Worm (Caenorhabditis elegans) whole organism, late embryonic: Measurements from ENCODE around the gene T19C3.7.

Source experiments
- C38D4.7 ChIP-seq: fragments of 200-800 bp; sonication (Bioruptor generic); optimal IDR thresholded peaks from 2 replicates; lab custom pipeline; 2018; ENCODE audit warnings: mild to moderate bottlenecking, missing genetic modification characterization, moderate library complexity, missing compliant biosample characterization
- K09A11.1 ChIP-seq: sonication (generic microtip); optimal IDR thresholded peaks from 2 replicates; lab custom pipeline; 2017; ENCODE audit warnings: antibody characterized with exemption, mild to moderate bottlenecking, missing genetic modification characterization, missing compliant biosample characterization; ENCODE audit not compliant: insufficient read depth
- Y22D7AL.16 ChIP-seq: sonication (generic microtip); optimal IDR thresholded peaks from 2 replicates; lab custom pipeline; 2016; ENCODE audit warnings: missing genetic modification characterization, missing compliant biosample characterization
- ceh-14 ChIP-seq: sonication (generic microtip); optimal IDR thresholded peaks from 2 replicates; lab custom pipeline; 2016; ENCODE audit warnings: missing genotype, missing genetic modification characterization, missing compliant biosample characterization
- ceh-18 ChIP-seq: sonication (generic microtip); optimal IDR thresholded peaks from 2 replicates; lab custom pipeline; 2016; ENCODE audit warnings: missing genetic modification characterization, missing compliant biosample characterization
- ceh-19 ChIP-seq: fragments of 200-800 bp; sonication (Bioruptor generic); optimal IDR thresholded peaks from 2 replicates; lab custom pipeline; 2018; ENCODE audit warnings: mild to moderate bottlenecking, missing genetic modification characterization, missing compliant biosample characterization
- ceh-2 ChIP-seq: sonication (generic microtip); optimal IDR thresholded peaks from 2 replicates; lab custom pipeline; 2016; ENCODE audit warnings: missing genotype, missing genetic modification characterization, missing compliant biosample characterization
- ceh-22 ChIP-seq: sonication (generic microtip); optimal IDR thresholded peaks from 2 replicates; lab custom pipeline; 2017; ENCODE audit warnings: missing biosample characterization, missing genetic modification characterization
- ceh-24 ChIP-seq: sonication (generic microtip); optimal IDR thresholded peaks from 2 replicates; lab custom pipeline; 2016; ENCODE audit warnings: mild to moderate bottlenecking, missing genetic modification characterization, missing compliant biosample characterization
- ceh-30 ChIP-seq: fragments of 150-350 bp; optimal IDR thresholded peaks from 2 replicates; lab custom pipeline; 2014; ENCODE audit warnings: missing biosample characterization, missing genetic modification characterization
- ceh-31 ChIP-seq: sonication (generic microtip); optimal IDR thresholded peaks from 2 replicates; lab custom pipeline; 2016; ENCODE audit warnings: missing genetic modification characterization, missing compliant biosample characterization
- ceh-34 ChIP-seq: sonication (generic microtip); optimal IDR thresholded peaks from 2 replicates; lab custom pipeline; 2016; ENCODE audit warnings: mild to moderate bottlenecking, missing genetic modification characterization, missing compliant biosample characterization
- ceh-45 ChIP-seq: fragments of 200-800 bp; sonication (Bioruptor generic); IDR thresholded peaks from 2 replicates; pipeline ENCODE4 v1.3.6; 2022; ENCODE audit warnings: missing genetic modification reagents, missing genetic modification characterization, missing compliant biosample characterization
- ceh-48 ChIP-seq: sonication (generic microtip); optimal IDR thresholded peaks from 2 replicates; lab custom pipeline; 2016; ENCODE audit warnings: missing genetic modification characterization, inconsistent platforms, missing compliant biosample characterization
- ceh-6 ChIP-seq: fragments of 200-800 bp; sonication (Bioruptor generic); optimal IDR thresholded peaks from 2 replicates; lab custom pipeline; 2018; ENCODE audit warnings: mild to moderate bottlenecking, missing genetic modification characterization, missing compliant biosample characterization
- che-1 ChIP-seq: sonication (generic microtip); optimal IDR thresholded peaks from 2 replicates; lab custom pipeline; 2016; ENCODE audit warnings: mild to moderate bottlenecking, missing genetic modification characterization, missing compliant biosample characterization
- dmd-4 ChIP-seq: sonication (generic microtip); optimal IDR thresholded peaks from 2 replicates; lab custom pipeline; 2016; ENCODE audit warnings: borderline replicate concordance, missing genetic modification characterization, missing compliant biosample characterization
- elt-2 ChIP-seq: sonication (generic microtip); optimal IDR thresholded peaks from 2 replicates; lab custom pipeline; 2016; ENCODE audit warnings: missing genetic modification reagents, missing genetic modification characterization, missing compliant biosample characterization
- eyg-1 ChIP-seq: sonication (generic microtip); optimal IDR thresholded peaks from 2 replicates; lab custom pipeline; 2016; ENCODE audit warnings: missing genotype, missing genetic modification characterization, missing compliant biosample characterization
- fax-1 ChIP-seq: sonication (generic microtip); optimal IDR thresholded peaks from 2 replicates; lab custom pipeline; 2016; ENCODE audit warnings: missing genotype, missing genetic modification characterization, missing compliant biosample characterization
- fkh-6 ChIP-seq: sonication (generic microtip); optimal IDR thresholded peaks from 2 replicates; lab custom pipeline; 2016; ENCODE audit warnings: missing genetic modification characterization, missing compliant biosample characterization
- hlh-30 ChIP-seq: sonication (generic microtip); optimal IDR thresholded peaks from 2 replicates; lab custom pipeline; 2017; ENCODE audit warnings: antibody characterized with exemption, missing genetic modification characterization, missing compliant biosample characterization; ENCODE audit not compliant: insufficient read depth
- hlh-6 ChIP-seq: sonication (generic microtip); optimal IDR thresholded peaks from 2 replicates; lab custom pipeline; 2016; ENCODE audit warnings: missing genotype, missing genetic modification characterization, missing compliant biosample characterization
- hlh-8 ChIP-seq: sonication (generic microtip); optimal IDR thresholded peaks from 2 replicates; lab custom pipeline; 2016; ENCODE audit warnings: missing genotype, missing genetic modification characterization, missing compliant biosample characterization
- lim-6 ChIP-seq: sonication (generic microtip); optimal IDR thresholded peaks from 2 replicates; lab custom pipeline; 2016; ENCODE audit warnings: missing genetic modification characterization, missing compliant biosample characterization
- nfya-1 ChIP-seq: sonication (generic microtip); optimal IDR thresholded peaks from 2 replicates; lab custom pipeline; 2017; ENCODE audit warnings: missing genetic modification characterization, mild to moderate bottlenecking, missing compliant biosample characterization, antibody characterized with exemption, moderate library complexity
- nhr-11 ChIP-seq: fragments of 150-350 bp; optimal IDR thresholded peaks from 2 replicates; lab custom pipeline; 2014; ENCODE audit warnings: missing biosample characterization, missing genetic modification characterization
- npax-4 ChIP-seq: sonication (generic microtip); optimal IDR thresholded peaks from 2 replicates; lab custom pipeline; 2016; ENCODE audit warnings: missing genetic modification characterization, missing compliant biosample characterization
- odd-2 ChIP-seq: sonication (generic microtip); optimal IDR thresholded peaks from 2 replicates; lab custom pipeline; 2017; ENCODE audit warnings: antibody characterized with exemption, mild to moderate bottlenecking, missing genetic modification characterization, missing compliant biosample characterization
- pag-3 ChIP-seq: sonication (generic microtip); optimal IDR thresholded peaks from 2 replicates; lab custom pipeline; 2016; ENCODE audit warnings: missing compliant biosample characterization, missing genetic modification characterization, borderline replicate concordance
- pax-1 ChIP-seq: fragments of 150-350 bp; optimal IDR thresholded peaks from 2 replicates; lab custom pipeline; 2014; ENCODE audit warnings: missing biosample characterization, missing genetic modification characterization
- pha-2 ChIP-seq: sonication (generic microtip); optimal IDR thresholded peaks from 2 replicates; lab custom pipeline; 2017; ENCODE audit warnings: mild to moderate bottlenecking, missing genetic modification characterization, missing compliant biosample characterization
- pha-4 ChIP-seq: fragments of 150-350 bp; optimal IDR thresholded peaks from 2 replicates; lab custom pipeline; 2018; ENCODE audit warnings: missing biosample characterization, missing genetic modification reagents, missing genetic modification characterization
- pros-1 ChIP-seq: fragments of 150-350 bp; optimal IDR thresholded peaks from 2 replicates; lab custom pipeline; 2014; ENCODE audit warnings: missing biosample characterization, missing genetic modification reagents, missing genetic modification characterization
- rnt-1 ChIP-seq: sonication (generic microtip); optimal IDR thresholded peaks from 2 replicates; lab custom pipeline; 2016; ENCODE audit warnings: missing genetic modification characterization, missing compliant biosample characterization
- sox-4 ChIP-seq: sonication (generic microtip); optimal IDR thresholded peaks from 2 replicates; lab custom pipeline; 2017; ENCODE audit warnings: mild to moderate bottlenecking, missing genetic modification characterization, inconsistent platforms, missing compliant biosample characterization
- syd-9 ChIP-seq: sonication (generic microtip); optimal IDR thresholded peaks from 2 replicates; lab custom pipeline; 2016; ENCODE audit warnings: mild to moderate bottlenecking, missing genetic modification characterization, moderate library complexity, missing compliant biosample characterization
- tbx-2 ChIP-seq: sonication (generic microtip); optimal IDR thresholded peaks from 2 replicates; lab custom pipeline; 2016; ENCODE audit warnings: missing genetic modification characterization, missing compliant biosample characterization
- tbx-7 ChIP-seq: sonication (generic microtip); optimal IDR thresholded peaks from 2 replicates; lab custom pipeline; 2016; ENCODE audit warnings: missing genotype, missing genetic modification characterization, missing compliant biosample characterization
- ttx-3 ChIP-seq: sonication (generic microtip); optimal IDR thresholded peaks from 2 replicates; lab custom pipeline; 2016; ENCODE audit warnings: missing genetic modification reagents, missing genetic modification characterization, missing compliant biosample characterization
- unc-3 ChIP-seq, 2 experiments: fragments of 200-800 bp in 1 of 2; sonication (Bioruptor generic) in 1 of 2; sonication (generic microtip) in 1 of 2; conservative IDR thresholded peaks in 1 of 2; optimal IDR thresholded peaks in 1 of 2; 2 replicates each; pipeline versions ENCODE4 v1.3.6 to Lab custom; 2016 to 2022; ENCODE audit warnings: missing compliant biosample characterization in 2 of 2, missing genetic modification characterization in 2 of 2, missing genetic modification reagents in 1 of 2
- unc-42 ChIP-seq: sonication (generic microtip); optimal IDR thresholded peaks from 2 replicates; lab custom pipeline; 2016; ENCODE audit warnings: missing genotype, missing genetic modification characterization, missing compliant biosample characterization
- unc-55 ChIP-seq: sonication (generic microtip); optimal IDR thresholded peaks from 2 replicates; lab custom pipeline; 2017; ENCODE audit warnings: missing biosample characterization, missing genetic modification reagents, missing genetic modification characterization
- unc-86 ChIP-seq: sonication (generic microtip); optimal IDR thresholded peaks from 2 replicates; lab custom pipeline; 2016; ENCODE audit warnings: missing genetic modification characterization, missing compliant biosample characterization
- zip-5 ChIP-seq: sonication (generic microtip); optimal IDR thresholded peaks from 2 replicates; lab custom pipeline; 2016; ENCODE audit warnings: missing genetic modification characterization, missing compliant biosample characterization
- ztf-16 ChIP-seq: sonication (generic microtip); optimal IDR thresholded peaks from 2 replicates; lab custom pipeline; 2017; ENCODE audit warnings: missing genetic modification characterization, missing compliant biosample characterization

Gene T19C3.7

DNA sequence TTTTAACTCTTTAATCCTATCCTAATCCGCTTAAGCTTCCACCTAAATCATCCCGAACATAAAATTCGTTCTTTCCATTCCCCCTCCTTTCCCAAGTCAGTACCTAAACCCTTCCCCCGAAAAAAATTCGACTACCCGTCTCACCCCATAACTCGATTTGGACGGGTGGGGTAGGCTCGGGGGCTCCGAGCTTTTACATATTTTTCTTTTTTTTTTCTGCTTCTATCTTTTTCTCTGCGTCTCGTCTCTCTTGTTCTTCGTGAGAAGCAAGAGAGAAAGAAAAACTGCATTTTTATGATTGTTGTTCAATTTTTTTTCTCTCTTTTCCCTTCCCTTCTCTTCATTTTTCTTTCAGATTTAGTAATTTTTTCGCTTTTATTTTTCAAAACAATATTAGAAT is 39.4 kb upstream of the T19C3.7 start:
- TF ChIP-seq pax-1 (tag; lab: Kevin White, UChicago) (no peak), unc-42 (peak; percentile 97)
- TF ChIP-seq, all 69 proteins: peak for 1

DNA sequence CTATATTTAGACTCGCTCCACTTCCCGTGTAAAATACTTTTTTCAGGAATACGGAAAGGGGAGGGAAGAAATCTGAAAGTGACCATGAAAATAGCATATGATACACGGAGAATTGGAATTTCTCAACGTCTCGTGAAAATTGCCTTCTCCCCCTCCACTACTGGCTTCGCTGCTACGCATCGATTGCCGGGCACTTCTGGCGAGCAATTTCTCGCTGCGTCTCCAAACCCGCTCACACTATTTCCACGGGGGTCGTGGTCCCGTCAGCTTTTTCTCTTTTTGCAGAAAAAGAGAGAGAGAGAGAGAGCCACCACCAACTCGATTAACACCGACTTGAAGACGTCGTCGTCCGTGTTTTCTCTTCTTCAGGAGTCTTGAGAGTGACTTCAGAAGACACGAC is 35.0 kb upstream of the T19C3.7 start:
- no peak for TF ChIP-seq pros-1 (tag; lab: Kevin White, UChicago)
- peak; percentile 32 for TF ChIP-seq ceh-34 (tag; lab: Kevin White, UChicago)
- TF ChIP-seq tbx-2 (tag; lab: Kevin White, UChicago): peak; percentile 46
- peak; percentile 90 for TF ChIP-seq ceh-48 (tag; lab: Kevin White, UChicago)
- TF ChIP-seq ceh-14 (tag; lab: Kevin White, UChicago): peak; percentile 67
- peak; percentile 26 for TF ChIP-seq Y22D7AL.16 (tag; lab: Kevin White, UChicago)
- TF ChIP-seq ceh-18 (tag; lab: Kevin White, UChicago): peak; percentile 22
- peak; percentile 80 for TF ChIP-seq ceh-31 (tag; lab: Kevin White, UChicago)
- TF ChIP-seq nfya-1 (tag; lab: Kevin White, UChicago): peak; percentile 65
- TF ChIP-seq unc-42: peak; percentile 97
- no peak for TF ChIP-seq sox-4 (tag; lab: Kevin White, UChicago)

DNA sequence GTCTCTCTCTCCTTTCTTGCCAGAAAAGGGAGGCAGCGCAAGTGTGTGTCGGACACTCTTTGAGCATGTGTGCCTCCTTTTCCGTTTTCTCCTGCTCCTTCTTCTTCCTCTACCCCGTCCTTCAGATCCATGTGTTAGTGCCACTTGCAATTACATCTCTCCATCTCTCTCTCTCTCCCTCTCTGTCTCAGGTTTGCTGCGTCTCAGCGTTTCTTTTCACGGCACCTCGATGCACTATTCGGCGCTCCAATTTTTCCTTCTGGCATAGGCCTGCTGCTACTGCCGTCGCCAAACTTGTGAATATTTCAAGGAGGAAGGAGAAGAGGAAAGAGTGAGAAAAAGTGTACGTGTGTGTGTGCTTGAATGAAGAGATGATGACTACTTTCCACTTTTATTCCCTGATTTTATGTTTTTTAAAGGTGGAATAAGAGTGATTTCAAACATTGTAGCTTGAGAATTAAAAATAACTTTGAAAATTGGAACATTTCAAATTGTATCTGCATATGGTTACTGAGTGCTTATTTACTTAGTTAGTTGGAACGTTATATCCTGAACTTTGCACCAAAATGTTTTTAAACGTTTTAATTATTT is 32.4 kb upstream of the T19C3.7 start, which contains the start of gene W02B3.3:
Gene W02B3.3, minus strand, starts transcription at position 131 of the 591 bp plus-strand sequence.
- TF ChIP-seq fax-1 (tag; lab: Kevin White, UChicago) (no peak), pag-3 (tag; lab: Kevin White, UChicago) (peak; percentile 33), ceh-45 (GFP tag; lab: Robert Waterston, UW) (no peak), ceh-14 (tag; lab: Kevin White, UChicago) (peak; percentile 69), hlh-30 (no peak), che-1 (tag; lab: Kevin White, UChicago) (no peak), ceh-19 (GFP tag; lab: Kevin White, UChicago) (peak; percentile 74), tbx-7 (tag; lab: Kevin White, UChicago) (no peak), ztf-16 (tag; lab: Kevin White, UChicago) (no peak), eyg-1 (tag; lab: Kevin White, UChicago) (no peak), K09A11.1 (tag; lab: Kevin White, UChicago) (no peak), pha-4 (tag; lab: Kevin White, UChicago) (no peak), ceh-48 (tag; lab: Kevin White, UChicago) (no peak), unc-86 (tag; lab: Kevin White, UChicago) (no peak), nfya-1 (tag; lab: Kevin White, UChicago) (peak; percentile 23), ceh-31 (tag; lab: Kevin White, UChicago) (peak; percentile 84), ceh-18 (tag; lab: Kevin White, UChicago) (peak; percentile 84), ceh-24 (tag; lab: Kevin White, UChicago) (no peak), pha-2 (no peak), nhr-11 (tag; lab: Kevin White, UChicago) (no peak), zip-5 (tag; lab: Kevin White, UChicago) (no peak), tbx-2 (tag; lab: Kevin White, UChicago) (peak; percentile 67), lim-6 (no peak), hlh-8 (tag; lab: Kevin White, UChicago) (no peak), fkh-6 (tag; lab: Kevin White, UChicago) (no peak), rnt-1 (tag; lab: Kevin White, UChicago) (peak; percentile 32), C38D4.7 (no peak), ttx-3 (tag; lab: Kevin White, UChicago) (no peak), unc-55 (GFP tag; lab: Kevin White, UChicago) (peak; percentile 77), ceh-22 (no peak), ceh-6 (GFP tag; lab: Kevin White, UChicago) (peak; percentile 34), ceh-2 (peak; percentile 23), dmd-4 (tag; lab: Kevin White, UChicago) (no peak), npax-4 (tag; lab: Kevin White, UChicago) (no peak), sox-4 (tag; lab: Kevin White, UChicago) (no peak), odd-2 (no peak), hlh-6 (peak; percentile 43), ceh-30 (tag; lab: Kevin White, UChicago) (no peak), unc-3 (GFP tag; conservative IDR thresholded peaks at IDR 0.05; lab: Robert Waterston, UW) (no peak), unc-3 (tag; optimal IDR thresholded peaks at IDR 0.05; lab: Kevin White, UChicago) (no peak), elt-2 (tag; lab: Kevin White, UChicago) (no peak), syd-9 (tag; lab: Kevin White, UChicago) (no peak)
